Worm (Caenorhabditis elegans): ENCODE data around the gene col-105.

DNA sequence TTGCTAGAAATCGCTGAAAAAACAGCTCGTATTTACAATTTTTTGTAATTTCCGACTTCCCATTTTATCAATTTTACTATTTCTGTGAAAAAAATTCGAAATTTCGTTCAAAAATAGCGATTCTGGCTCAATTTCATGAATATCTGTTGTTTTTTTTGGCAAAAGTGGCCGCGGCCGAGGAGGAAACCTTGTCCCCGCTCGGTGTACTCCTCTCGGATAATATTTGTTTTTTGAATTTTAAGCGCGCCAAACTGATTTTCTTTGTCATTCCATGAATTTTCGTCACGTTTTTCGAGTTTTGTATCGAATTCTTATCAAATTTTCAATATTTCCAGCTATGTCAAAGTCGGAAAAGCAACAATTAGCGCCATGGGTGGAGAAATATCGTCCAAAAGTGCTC, 12.0 kb downstream of the col-105 start, which contains the start of gene rfc-2:
- TF ChIP-seq sem-2 (GFP tag; optimal IDR thresholded peaks at IDR 0.05) (no peak), unc-120 (tag; optimal IDR thresholded peaks at IDR 0.05; ENCODE audit: poor library complexity, severe bottlenecking) (no peak), mab-5 (tag; optimal IDR thresholded peaks at IDR 0.05) (no peak), blmp-1 (tag; optimal IDR thresholded peaks at IDR 0.05) (no peak), pha-4 (tag; optimal IDR thresholded peaks at IDR 0.05) (no peak), nhr-12 (tag; optimal IDR thresholded peaks at IDR 0.05) (no peak), nhr-28 (tag; optimal IDR thresholded peaks at IDR 0.05) (no peak), mep-1 (tag; optimal IDR thresholded peaks at IDR 0.05) (peak; percentile 38), lsy-2 (tag; optimal IDR thresholded peaks at IDR 0.05) (no peak), elt-3 (tag; optimal IDR thresholded peaks at IDR 0.05) (no peak), unc-62 (GFP tag; optimal IDR thresholded peaks at IDR 0.05) (no peak)

Measured in whole organism, mixed stage, embryonic.